Worm (Caenorhabditis elegans): ENCODE data around the gene Y119D3B.12.
"Not testable (repeated sequence)": the region's sequence is repeated elsewhere in the genome, so short reads cannot be mapped to it uniquely, and the experiment has no call there.

DNA sequence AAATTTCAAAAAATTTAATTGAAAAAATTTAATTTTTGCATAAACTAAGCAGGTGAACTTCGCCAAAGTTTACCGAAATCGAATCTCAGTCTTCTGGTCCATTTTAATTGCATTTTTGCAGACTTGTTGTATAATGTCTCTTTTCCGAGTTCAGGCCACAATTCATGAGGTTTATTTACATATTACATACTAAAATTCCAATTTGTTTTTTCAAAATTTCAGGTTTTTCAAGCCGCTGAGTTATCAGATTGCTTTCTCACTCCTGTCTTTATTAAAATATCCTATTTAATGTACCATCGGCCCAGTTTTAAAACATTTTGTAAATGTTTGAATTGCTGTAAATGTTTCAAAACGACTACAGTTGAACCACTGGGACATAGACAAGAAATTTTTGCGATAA is 54.2 kb downstream of the Y119D3B.12 start, which contains the start of gene fbxa-208:
- not testable (repeated sequence) for TF ChIP-seq T22C8.4 (GFP tag; IDR thresholded peaks at IDR 0.05); med-1 (GFP tag; optimal IDR thresholded peaks at IDR 0.05; ENCODE audit: insufficient read depth); tab-1 (GFP tag; IDR thresholded peaks at IDR 0.05); ztf-29 (GFP tag; IDR thresholded peaks at IDR 0.05); ref-1 (GFP tag; conservative IDR thresholded peaks at IDR 0.05)

Measured in whole organism, midembryonic.